Fruit fly (Drosophila melanogaster) Kc167 (cell line): ENCODE data around the gene CG43057.

Experiments used
- Myc ChIP-seq: fragments of >200 bp; optimal IDR thresholded peaks from 2 replicates; lab custom pipeline; 2017; ENCODE audit warnings: missing external identifiers
- Sin3A ChIP-seq: fragments of >200 bp; optimal IDR thresholded peaks from 2 replicates; lab custom pipeline; 2018; ENCODE audit warnings: missing external identifiers
- h ChIP-seq: fragments of >200 bp; optimal IDR thresholded peaks from 3 replicates; lab custom pipeline; 2018; ENCODE audit warnings: missing external identifiers
- insv ChIP-seq: fragments of >200 bp; optimal IDR thresholded peaks from 3 replicates; lab custom pipeline; 2018; ENCODE audit warnings: missing external identifiers
- psq ChIP-seq: fragments of >200 bp; optimal IDR thresholded peaks from 2 replicates; lab custom pipeline; 2017; ENCODE audit warnings: missing external identifiers
- ttk ChIP-seq: sonication (Bioruptor generic); optimal IDR thresholded peaks from 2 replicates; lab custom pipeline; 2017; ENCODE audit warnings: missing external identifiers

CG43057 gene

dm6 chr2L:8242186-8242585 lies 1.6 kb downstream of the CG43057 start, which contains the start of gene CG14277:
TSS of gene CG14277 (plus strand) at chr2L:8242486.
- no peak for TF ChIP-seq psq (lab: Kevin White, UChicago)
- no peak for TF ChIP-seq ttk
- TF ChIP-seq h (lab: Kevin White, UChicago) = no peak
- TF ChIP-seq Myc = no peak
- no peak for TF ChIP-seq Sin3A (lab: Kevin White, UChicago)
- TF ChIP-seq insv = no peak

DNA sequence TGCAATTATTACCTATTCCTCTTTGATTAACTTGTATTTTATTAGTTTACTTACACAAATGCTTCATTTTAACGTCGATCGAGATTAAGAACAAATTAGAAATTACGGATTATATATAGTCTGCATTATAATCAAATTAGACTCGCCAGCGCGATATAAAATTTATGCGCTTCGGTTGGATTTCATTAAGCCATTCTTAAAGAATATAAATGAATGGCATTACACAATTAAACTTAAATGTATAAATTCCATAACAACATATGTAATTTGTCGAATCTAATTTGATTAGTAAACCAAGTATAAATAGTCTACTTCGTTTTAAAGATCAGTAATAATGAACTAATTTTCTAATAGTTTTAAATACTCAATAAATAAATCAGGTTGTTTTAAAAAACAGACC lies 2.1 kb downstream of the CG43057 start, which contains the start of gene Spn28F:
TSS of gene Spn28F (minus strand) at position 101 of the 400 bp plus-strand sequence.
- TF ChIP-seq insv = no peak
- no peak for TF ChIP-seq Sin3A (lab: Kevin White, UChicago)
- no peak for TF ChIP-seq psq (lab: Kevin White, UChicago)
- no peak for TF ChIP-seq ttk
- no peak for TF ChIP-seq h (lab: Kevin White, UChicago)
- TF ChIP-seq Myc = no peak

DNA sequence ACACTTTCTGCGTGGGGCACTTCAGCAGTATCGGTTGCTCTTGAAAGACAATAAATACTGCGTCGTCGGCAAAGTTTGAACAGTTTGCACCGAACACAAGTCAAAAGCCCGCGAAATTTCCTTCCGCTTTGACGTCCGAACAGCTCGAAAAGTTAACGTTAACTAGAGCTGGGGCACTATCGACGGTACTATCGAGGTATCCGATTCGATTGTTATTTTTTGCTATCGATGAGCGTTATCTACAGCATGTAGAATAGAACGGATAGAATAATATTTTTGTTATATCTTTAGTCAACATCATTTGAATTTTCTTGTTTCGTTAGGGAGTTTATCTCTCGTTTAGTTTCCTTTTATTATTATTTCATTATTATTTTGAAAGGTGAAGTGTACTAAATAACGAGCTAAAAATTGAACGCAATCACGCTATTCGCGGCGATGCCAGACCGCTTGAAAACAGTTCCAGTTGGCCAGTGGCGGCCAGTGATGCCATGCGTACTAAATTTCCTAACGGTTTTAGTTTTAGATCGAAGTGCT lies 4.0 kb downstream of the CG43057 start, which contains the start of gene Pvr:
TSS of gene Pvr (minus strand) at position 167 of the 534 bp plus-strand sequence.
- no peak for TF ChIP-seq Myc
- TF ChIP-seq insv = no peak
- no peak for TF ChIP-seq Sin3A (lab: Kevin White, UChicago)
- no peak for TF ChIP-seq ttk
- no peak for TF ChIP-seq psq (lab: Kevin White, UChicago)
- TF ChIP-seq h (lab: Kevin White, UChicago) = no peak

dm6 chr2L:8239032-8239650 lies 4.7 kb downstream of the CG43057 start:
- TF ChIP-seq Myc (no peak), Sin3A (lab: Kevin White, UChicago) (no peak), insv (no peak), psq (lab: Kevin White, UChicago) (no peak), ttk (no peak), h (lab: Kevin White, UChicago) (no peak)

DNA sequence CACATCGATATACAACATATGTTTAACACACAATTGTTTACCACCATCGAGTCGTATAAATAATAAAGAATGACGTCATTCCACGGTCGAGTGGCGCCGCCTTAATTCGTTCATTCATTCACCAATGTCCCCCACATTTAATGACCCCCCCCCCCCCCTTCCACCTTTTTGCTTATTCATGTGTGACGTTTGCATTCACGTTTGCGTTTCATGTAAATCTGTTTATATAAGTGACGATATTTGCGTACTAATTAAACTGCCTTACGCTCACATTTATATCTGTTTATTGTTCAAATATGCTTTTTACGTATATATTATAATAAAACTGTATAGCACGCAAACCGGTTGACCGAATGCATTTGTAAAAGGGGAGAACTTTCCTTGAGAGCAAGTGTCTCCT lies 10.2 kb downstream of the CG43057 start:
- TF ChIP-seq Myc = no peak
- TF ChIP-seq h (lab: Kevin White, UChicago) = no peak
- TF ChIP-seq psq (lab: Kevin White, UChicago) = no peak
- TF ChIP-seq insv = no peak
- no peak for TF ChIP-seq ttk
- TF ChIP-seq Sin3A (lab: Kevin White, UChicago) = no peak

DNA sequence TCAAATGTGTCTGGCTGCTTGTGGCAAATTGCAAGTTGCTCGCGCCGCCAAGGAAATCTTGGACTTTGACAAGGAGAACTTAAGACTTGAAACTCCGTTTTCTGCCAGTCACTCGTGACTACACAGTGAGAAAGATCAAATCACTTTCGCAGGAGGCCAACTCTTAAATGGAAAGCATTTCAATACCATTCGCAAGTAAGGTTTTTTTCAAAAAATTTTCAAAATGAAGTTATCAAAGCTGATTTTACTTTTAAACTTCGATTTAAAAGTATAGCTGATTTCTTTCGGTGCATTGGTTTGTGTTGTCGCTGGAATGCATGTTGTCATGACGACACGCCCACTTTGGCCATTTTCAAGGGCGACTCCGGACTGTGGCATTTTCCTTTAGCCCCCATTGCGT lies 11.4 kb downstream of the CG43057 start:
- TF ChIP-seq insv (no peak), h (lab: Kevin White, UChicago) (no peak), Sin3A (lab: Kevin White, UChicago) (no peak), Myc (no peak), psq (lab: Kevin White, UChicago) (no peak), ttk (no peak)

DNA sequence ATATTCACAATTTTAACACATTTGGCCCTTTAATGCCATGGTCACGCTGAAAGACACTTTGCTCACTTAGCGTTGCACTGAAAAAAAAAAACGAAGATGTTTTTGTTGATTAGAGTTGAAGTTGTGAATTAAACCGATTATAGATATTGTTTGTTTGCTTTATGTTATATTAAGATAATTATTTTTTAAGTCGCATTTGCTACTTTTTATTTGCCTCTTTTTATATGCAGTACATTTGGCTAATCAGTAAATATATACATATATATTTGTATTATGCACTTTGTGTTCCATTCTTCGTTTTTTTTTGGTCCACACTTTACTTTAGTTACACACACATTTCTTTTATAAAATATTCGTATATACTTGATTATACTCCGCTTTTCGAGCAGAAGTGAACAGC lies 13.5 kb downstream of the CG43057 start:
- no peak for TF ChIP-seq ttk
- no peak for TF ChIP-seq Sin3A (lab: Kevin White, UChicago)
- TF ChIP-seq psq (lab: Kevin White, UChicago) = no peak
- no peak for TF ChIP-seq insv
- TF ChIP-seq Myc = no peak
- no peak for TF ChIP-seq h (lab: Kevin White, UChicago)

DNA sequence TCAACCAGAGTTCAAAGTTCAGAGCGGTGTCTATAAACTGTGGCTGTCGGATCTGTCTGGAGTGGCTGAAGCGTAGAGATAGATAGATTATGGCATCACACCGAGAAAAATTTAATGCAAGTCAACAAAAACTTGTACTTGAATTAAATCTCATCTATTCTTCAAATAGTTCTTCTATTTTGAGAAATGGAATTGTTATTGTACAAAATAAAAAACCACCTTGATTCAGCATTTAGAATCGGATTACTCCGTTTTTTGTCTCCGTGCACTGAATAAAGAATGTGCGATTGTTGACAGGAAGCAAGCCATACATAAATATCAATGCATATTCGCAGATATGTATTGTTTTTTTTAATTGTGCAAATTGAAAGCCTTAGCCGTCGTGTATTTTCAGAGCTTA lies 14.2 kb downstream of the CG43057 start:
- TF ChIP-seq ttk (no peak), Myc (no peak), Sin3A (lab: Kevin White, UChicago) (no peak), insv (no peak), psq (lab: Kevin White, UChicago) (no peak), h (lab: Kevin White, UChicago) (no peak)

- no peak for TF ChIP-seq Sin3A (lab: Kevin White, UChicago)
- no peak for TF ChIP-seq ttk
- no peak for TF ChIP-seq psq (lab: Kevin White, UChicago)
- TF ChIP-seq Myc = no peak
- TF ChIP-seq insv = no peak
Measured at dm6 chr2L:8229134-8229533, 14.7 kb downstream of the CG43057 start.

DNA sequence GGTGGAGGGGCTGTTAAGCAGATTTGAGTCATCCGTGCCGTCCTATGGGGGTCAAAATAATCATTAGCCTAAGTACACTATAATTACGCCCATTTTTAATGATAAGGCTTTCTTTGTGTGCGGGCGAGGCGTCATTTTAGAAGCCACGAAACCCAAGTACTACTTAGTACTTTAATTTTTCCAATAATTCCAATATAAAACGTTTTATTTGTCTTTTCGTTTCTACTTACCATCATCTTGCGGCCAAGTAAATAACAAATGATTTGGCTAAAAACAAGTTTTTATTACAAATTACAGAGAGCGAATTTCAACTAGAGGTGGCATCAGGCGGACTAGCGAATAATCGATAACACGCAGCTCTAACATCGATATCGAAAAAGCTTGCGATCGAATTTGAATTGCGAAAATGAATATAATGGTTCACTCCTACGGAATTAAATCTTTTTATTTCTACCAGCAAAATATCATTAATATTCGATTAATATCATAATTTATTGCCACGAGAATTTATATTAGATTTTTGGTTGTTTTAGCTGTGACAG lies 23.3 kb downstream of the CG43057 start, which contains the start of gene Snx6:
TSS of gene Snx6 (minus strand) at position 349 of the 542 bp plus-strand sequence.
- TF ChIP-seq psq (lab: Kevin White, UChicago) = no peak
- no peak for TF ChIP-seq insv
- TF ChIP-seq h (lab: Kevin White, UChicago) = no peak
- TF ChIP-seq Myc = no peak
- no peak for TF ChIP-seq ttk
- TF ChIP-seq Sin3A (lab: Kevin White, UChicago) = no peak

DNA sequence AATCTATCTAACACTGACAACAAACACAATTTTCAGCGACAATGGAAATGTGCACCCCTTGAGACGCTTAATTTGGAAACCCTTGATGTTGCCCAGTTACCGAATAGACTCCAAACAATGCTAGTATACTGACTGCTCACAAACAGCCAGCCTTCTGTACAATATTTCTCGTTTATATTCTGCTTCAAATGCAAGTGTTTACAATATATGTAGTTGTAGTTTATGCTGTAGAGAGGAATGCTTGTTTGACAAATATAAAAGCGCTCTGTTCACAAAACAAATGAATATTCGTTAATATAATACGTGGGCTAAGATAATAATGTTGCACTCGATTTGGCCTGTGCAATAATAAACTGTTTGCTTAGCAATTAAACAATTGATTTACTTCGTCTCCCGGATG lies 25.9 kb downstream of the CG43057 start, which contains the start of gene CG8292:
TSS of gene CG8292 (minus strand) at position 101 of the 400 bp plus-strand sequence.
- TF ChIP-seq ttk (no peak), psq (lab: Kevin White, UChicago) (no peak), Sin3A (lab: Kevin White, UChicago) (no peak), h (lab: Kevin White, UChicago) (no peak), insv (no peak), Myc (no peak)

- TF ChIP-seq psq (lab: Kevin White, UChicago) (no peak), Myc (no peak), insv (no peak), ttk (no peak), Sin3A (lab: Kevin White, UChicago) (no peak), h (lab: Kevin White, UChicago) (no peak)
Measured at dm6 chr2L:8215259-8215929, 28.4 kb downstream of the CG43057 start, which contains the start of gene CG8349. TSS of gene CG8349 (plus strand) at chr2L:8215915.
